Fruit fly (Drosophila melanogaster) whole organism, prepupa: ENCODE results near the gene CG32453.
"Not testable (repeated sequence)": the region's sequence is repeated elsewhere in the genome, so short reads cannot be mapped to it uniquely, and the experiment has no call there.

Source experiments
- CG10631 ChIP-seq: fragments of 200-800 bp; sonication (Bioruptor generic); optimal IDR thresholded peaks from 2 replicates; lab custom pipeline; 2016; ENCODE audit warnings: missing biosample characterization, missing genetic modification characterization
- CG10669 ChIP-seq: fragments of 200-800 bp; sonication (Bioruptor generic); optimal IDR thresholded peaks from 3 replicates; lab custom pipeline; 2018; ENCODE audit warnings: missing biosample characterization, mild to moderate bottlenecking, missing genetic modification characterization, moderate library complexity
- CG11294 ChIP-seq: fragments of 200-800 bp; sonication (Bioruptor generic); IDR thresholded peaks from 2 replicates; pipeline ENCODE4 v1.3.6; 2022; ENCODE audit warnings: missing biosample characterization, missing genetic modification characterization
- CG16779 ChIP-seq: fragments of 200-800 bp; sonication (Bioruptor generic); optimal IDR thresholded peaks from 3 replicates; lab custom pipeline; 2017; ENCODE audit warnings: missing biosample characterization, mild to moderate bottlenecking, missing genetic modification characterization
- CG3032 ChIP-seq: fragments of 200-800 bp; optimal IDR thresholded peaks from 2 replicates; lab custom pipeline; 2019; ENCODE audit warnings: missing biosample characterization, mild to moderate bottlenecking, missing genetic modification characterization, moderate library complexity
- CG31627 ChIP-seq: fragments of 200-800 bp; sonication (Bioruptor generic); optimal IDR thresholded peaks from 3 replicates; lab custom pipeline; 2016; ENCODE audit warnings: missing biosample characterization, missing genetic modification characterization
- CG32006 ChIP-seq: fragments of 200-800 bp; sonication (Bioruptor generic); optimal IDR thresholded peaks from 3 replicates; lab custom pipeline; 2017; ENCODE audit warnings: missing biosample characterization, mild to moderate bottlenecking, missing genetic modification characterization
- CG6276 ChIP-seq: fragments of 200-800 bp; sonication (Bioruptor generic); optimal IDR thresholded peaks from 2 replicates; lab custom pipeline; 2017; ENCODE audit warnings: missing biosample characterization, mild to moderate bottlenecking, missing genetic modification characterization
- CG8319 ChIP-seq: fragments of 200-800 bp; sonication (Bioruptor generic); optimal IDR thresholded peaks from 3 replicates; lab custom pipeline; 2016; ENCODE audit warnings: missing biosample characterization, missing genetic modification characterization
- CG8632 ChIP-seq: fragments of 200-800 bp; sonication (Bioruptor generic); optimal IDR thresholded peaks from 3 replicates; lab custom pipeline; 2016; ENCODE audit warnings: missing biosample characterization, missing genetic modification characterization
- CG9139 ChIP-seq: fragments of 200-800 bp; sonication (Bioruptor generic); optimal IDR thresholded peaks from 3 replicates; lab custom pipeline; 2017; ENCODE audit warnings: missing biosample characterization, mild to moderate bottlenecking, missing genetic modification characterization
- Eip75B ChIP-seq: fragments of 200-800 bp; sonication (Bioruptor generic); optimal IDR thresholded peaks from 3 replicates; lab custom pipeline; 2016; ENCODE audit warnings: missing biosample characterization, missing genetic modification characterization
- Ets21C ChIP-seq: fragments of 200-800 bp; sonication (Bioruptor generic); optimal IDR thresholded peaks from 3 replicates; lab custom pipeline; 2016; ENCODE audit warnings: missing biosample characterization, missing genetic modification characterization
- Gug ChIP-seq: fragments of 200-800 bp; sonication (Bioruptor generic); IDR thresholded peaks from 2 replicates; pipeline ENCODE4 v1.3.6; 2022; ENCODE audit warnings: missing biosample characterization, missing genetic modification characterization
- Hr38 ChIP-seq: sonication (Bioruptor generic); optimal IDR thresholded peaks from 2 replicates; lab custom pipeline; 2016; ENCODE audit warnings: missing biosample characterization, missing genetic modification characterization
- Hr39 ChIP-seq: fragments of 200-800 bp; sonication (Bioruptor generic); optimal IDR thresholded peaks from 2 replicates; lab custom pipeline; 2016; ENCODE audit warnings: missing biosample characterization, missing genetic modification characterization
- Hr4 ChIP-seq: fragments of 200-800 bp; sonication (Bioruptor generic); optimal IDR thresholded peaks from 3 replicates; lab custom pipeline; 2016; ENCODE audit warnings: missing biosample characterization, missing genetic modification characterization
- Lpt ChIP-seq: fragments of 200-800 bp; sonication (Bioruptor generic); optimal IDR thresholded peaks from 3 replicates; lab custom pipeline; 2016; ENCODE audit warnings: missing biosample characterization, missing genetic modification characterization
- Met ChIP-seq: fragments of 200-800 bp; sonication (Bioruptor generic); optimal IDR thresholded peaks from 3 replicates; lab custom pipeline; 2016; ENCODE audit warnings: missing biosample characterization, missing genetic modification characterization
- Smox ChIP-seq: fragments of 200-800 bp; sonication (Bioruptor generic); optimal IDR thresholded peaks from 3 replicates; lab custom pipeline; 2016; ENCODE audit warnings: missing biosample characterization, missing genetic modification characterization
- Sox14 ChIP-seq: fragments of 200-800 bp; sonication (Bioruptor generic); optimal IDR thresholded peaks from 3 replicates; lab custom pipeline; 2016; ENCODE audit warnings: missing biosample characterization, missing genetic modification characterization
- achi ChIP-seq: fragments of 200-800 bp; sonication (Bioruptor generic); optimal IDR thresholded peaks from 3 replicates; lab custom pipeline; 2016; ENCODE audit warnings: missing biosample characterization, missing genetic modification characterization
- acj6 ChIP-seq: fragments of 200-800 bp; sonication (Bioruptor generic); optimal IDR thresholded peaks from 3 replicates; lab custom pipeline; 2016; ENCODE audit warnings: missing biosample characterization, missing genetic modification characterization
- fd59A ChIP-seq: fragments of 200-800 bp; sonication (Bioruptor generic); optimal IDR thresholded peaks from 2 replicates; lab custom pipeline; 2017; ENCODE audit warnings: missing biosample characterization, mild to moderate bottlenecking, missing genetic modification characterization, missing genetic modification reagents
- fkh ChIP-seq: fragments of 200-800 bp; sonication (Bioruptor generic); optimal IDR thresholded peaks from 3 replicates; lab custom pipeline; 2017; ENCODE audit warnings: missing biosample characterization, mild to moderate bottlenecking, missing genetic modification characterization, moderate library complexity
- net ChIP-seq: fragments of 200-800 bp; sonication (Bioruptor generic); optimal IDR thresholded peaks from 3 replicates; lab custom pipeline; 2016; ENCODE audit warnings: missing biosample characterization, missing genetic modification characterization
- pdm3 ChIP-seq: fragments of 200-800 bp; sonication (Bioruptor generic); optimal IDR thresholded peaks from 3 replicates; lab custom pipeline; 2016; ENCODE audit warnings: missing biosample characterization, missing genetic modification characterization
- ss ChIP-seq, 2 experiments: fragments of 200-800 bp; sonication (Bioruptor generic); optimal IDR thresholded peaks; 2 replicates in 1 of 2; 3 replicates in 1 of 2; lab custom pipeline; 2017 to 2018; ENCODE audit warnings: mild to moderate bottlenecking in 2 of 2, missing biosample characterization in 2 of 2, missing genetic modification characterization in 2 of 2, moderate library complexity in 1 of 2
- svp ChIP-seq: fragments of 200-800 bp; sonication (Bioruptor generic); peaks from one replicate; lab custom pipeline; 2016; ENCODE audit warnings: missing biosample characterization, missing genetic modification characterization

Gene CG32453

dm6 chr3L:22669275-22670006 is 27.6 kb upstream of the CG32453 start, which contains the start of gene Jhbp6:
Jhbp6 (plus strand) TSS chr3L:22669956.
- TF ChIP-seq Hr38 (GFP tag; lab: Kevin White, UChicago), result no peak
- TF ChIP-seq CG31627 (GFP tag; lab: Kevin White, UChicago), result no peak
- TF ChIP-seq fkh (GFP tag; lab: Kevin White, UChicago), result peak; percentile 59
- no peak for TF ChIP-seq fd59A
- TF ChIP-seq svp (GFP tag; lab: Kevin White, UChicago), result peak; percentile 45
- TF ChIP-seq CG9139 (GFP tag; lab: Kevin White, UChicago), result no peak
- no peak for TF ChIP-seq Sox14 (GFP tag; lab: Kevin White, UChicago)
- TF ChIP-seq ss (GFP tag; optimal IDR thresholded peaks at IDR 0.05; lab: Kevin White, UChicago), result no peak
- no peak for TF ChIP-seq acj6

DNA sequence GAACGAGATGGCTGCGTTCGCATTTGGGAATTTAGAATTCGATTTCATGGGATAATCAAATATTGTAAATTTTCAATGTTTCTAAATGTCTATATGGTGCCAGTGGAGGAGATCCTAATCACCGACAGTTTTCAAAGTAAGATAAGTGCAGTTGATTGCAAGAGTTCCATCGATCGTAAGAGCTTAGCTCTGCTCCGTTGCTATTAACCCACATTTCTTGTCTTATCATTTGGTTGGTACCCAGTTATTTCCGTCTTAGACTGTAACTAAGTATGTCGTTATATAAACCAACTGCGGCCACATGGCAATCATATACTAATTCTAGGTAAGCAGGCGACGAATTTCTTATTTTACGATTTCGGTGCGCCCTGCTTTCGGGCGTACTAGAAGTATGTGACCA is 26.9 kb upstream of the CG32453 start:
- TF ChIP-seq Smox (GFP tag; lab: Kevin White, UChicago) (no peak), Eip75B (GFP tag; lab: Kevin White, UChicago) (no peak), fkh (GFP tag; lab: Kevin White, UChicago) (no peak), Ets21C (GFP tag; lab: Kevin White, UChicago) (no peak), CG6276 (GFP tag; lab: Kevin White, UChicago) (no peak)

DNA sequence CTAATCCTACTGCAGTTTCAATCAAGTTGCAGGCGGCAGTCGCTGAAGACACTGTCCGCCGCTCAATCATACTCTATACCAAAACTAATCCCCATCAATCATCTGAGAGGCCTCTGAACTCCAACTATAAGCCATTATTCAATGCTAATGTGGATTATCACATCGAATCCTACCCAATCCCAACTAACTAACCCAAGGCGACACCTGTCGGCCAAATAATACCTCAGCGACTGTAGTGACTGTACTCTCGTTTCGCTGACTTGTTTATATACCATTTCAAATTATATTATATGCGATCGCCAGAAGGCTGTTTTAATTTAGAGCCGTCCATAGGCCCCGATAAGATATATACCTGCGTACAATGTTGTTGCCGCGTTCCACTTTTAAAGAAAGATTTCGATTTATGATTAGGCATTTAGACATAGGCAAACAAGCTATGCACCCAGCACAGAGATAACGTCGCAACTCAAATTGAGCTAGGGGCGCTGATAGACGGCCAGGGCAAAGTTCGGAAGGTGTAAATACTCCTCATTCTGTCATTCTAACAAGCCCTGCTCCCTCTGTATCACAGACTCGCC is 25.2 kb upstream of the CG32453 start:
- no peak for TF ChIP-seq Met (GFP tag; lab: Kevin White, UChicago)
- TF ChIP-seq Gug (GFP tag; lab: Robert Waterston, UW), result no peak
- peak; percentile 55 for TF ChIP-seq fkh (GFP tag; lab: Kevin White, UChicago)
- TF ChIP-seq, all 60 proteins: peak for 1

DNA sequence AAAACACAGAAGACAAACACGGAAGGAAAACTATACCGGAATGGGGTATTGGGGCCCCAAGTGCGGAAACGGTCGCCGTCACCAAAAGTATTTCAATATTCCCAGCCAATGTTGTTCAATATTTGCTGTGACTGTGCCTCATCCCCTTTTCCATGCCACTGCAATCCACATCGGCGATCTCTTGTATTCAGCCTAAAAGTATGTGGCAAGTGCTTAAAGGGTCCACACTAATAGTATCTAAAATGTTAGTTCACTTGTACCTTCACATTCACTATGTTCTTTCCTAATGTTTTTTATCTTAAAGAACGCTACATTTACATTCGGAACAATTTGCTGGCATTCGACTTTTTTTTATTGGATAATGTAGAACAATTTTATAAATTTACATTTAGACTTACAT is 16.1 kb upstream of the CG32453 start:
- TF ChIP-seq CG3032 (tag; lab: Kevin White, UChicago) (peak; percentile 61), Hr39 (GFP tag; lab: Kevin White, UChicago) (no peak)

- TF ChIP-seq CG3032 (tag; lab: Kevin White, UChicago) (no peak), CG8319 (GFP tag; lab: Kevin White, UChicago) (no peak), Hr38 (GFP tag; lab: Kevin White, UChicago) (no peak), Lpt (GFP tag; lab: Kevin White, UChicago) (no peak), pdm3 (no peak), CG31627 (GFP tag; lab: Kevin White, UChicago) (no peak), CG10669 (no peak), achi (GFP tag; lab: Kevin White, UChicago) (no peak), CG8632 (GFP tag; lab: Kevin White, UChicago) (no peak)
These were observed 10.0 kb upstream of the CG32453 start, which contains the start of the genes CG14455 and CG14456 for dm6 chr3L:22686987-22687386. CG14455 (minus strand) TSS chr3L:22687087. CG14456 (plus strand) TSS chr3L:22687222.

- not testable (repeated sequence) for TF ChIP-seq CG31627 (GFP tag; lab: Kevin White, UChicago); Lpt (GFP tag; lab: Kevin White, UChicago); net
These were observed 4.6 kb upstream of the CG32453 start, which contains the start of gene CG14454 for dm6 chr3L:22692428-22692827. CG14454 (minus strand) TSS chr3L:22692528.

DNA sequence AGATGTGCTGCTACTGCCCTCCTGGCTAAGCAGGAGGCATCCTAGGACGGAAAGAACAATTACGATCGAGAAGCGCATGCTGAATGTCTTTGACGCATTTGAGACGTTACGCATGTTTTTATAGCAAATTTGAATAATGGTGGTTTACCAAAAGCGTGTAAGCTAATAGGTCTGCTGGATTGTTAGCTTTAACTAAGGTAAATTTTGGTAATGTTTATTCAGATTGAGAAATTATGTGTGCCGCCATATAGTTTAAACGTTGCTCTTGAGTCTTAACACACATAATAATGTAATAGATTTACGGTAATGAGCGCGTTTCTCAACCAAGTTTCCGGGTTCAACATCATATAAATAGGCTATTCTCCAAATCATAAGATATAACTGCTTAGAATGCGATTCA is 3.3 kb upstream of the CG32453 start, which contains the start of the genes CG12546 and CG14453:
Gene CG12546, minus strand, starts transcription at position 101 of the 400 bp plus-strand sequence.
Gene CG14453, plus strand, starts transcription at position 372 of the 400 bp plus-strand sequence.
- TF ChIP-seq CG16779 (tag; lab: Kevin White, UChicago), result no peak
- TF ChIP-seq Hr39 (GFP tag; lab: Kevin White, UChicago), result no peak
- no peak for TF ChIP-seq CG11294 (GFP tag; lab: Robert Waterston, UW)
- no peak for TF ChIP-seq fkh (GFP tag; lab: Kevin White, UChicago)
- TF ChIP-seq ss (GFP tag; optimal IDR thresholded peaks at IDR 0.05; lab: Kevin White, UChicago), result no peak
- no peak for TF ChIP-seq CG10631 (GFP tag; lab: Kevin White, UChicago)
- TF ChIP-seq achi (GFP tag; lab: Kevin White, UChicago), result no peak
- no peak for TF ChIP-seq CG6276 (GFP tag; lab: Kevin White, UChicago)
- no peak for TF ChIP-seq Hr4
- TF ChIP-seq CG8319 (GFP tag; lab: Kevin White, UChicago), result no peak
- no peak for TF ChIP-seq CG32006
